Worm (Caenorhabditis elegans) whole organism, L1 larva: ENCODE results near the gene catp-4.

Experiments
- C04F5.9 ChIP-seq: sonication (generic microtip); optimal IDR thresholded peaks from 2 replicates; lab custom pipeline; 2016; ENCODE audit warnings: missing genetic modification characterization, missing compliant biosample characterization
- C16A3.4 ChIP-seq: fragments of 150-350 bp; optimal IDR thresholded peaks from 2 replicates; lab custom pipeline; 2014; ENCODE audit warnings: missing biosample characterization, missing genetic modification characterization
- F16B12.6 ChIP-seq: fragments of 150-350 bp; optimal IDR thresholded peaks from 2 replicates; lab custom pipeline; 2014; ENCODE audit warnings: missing biosample characterization, missing genetic modification characterization
- alr-1 ChIP-seq: fragments of 200-800 bp; sonication (Bioruptor generic); optimal IDR thresholded peaks from 2 replicates; lab custom pipeline; 2018; ENCODE audit warnings: borderline replicate concordance, mild to moderate bottlenecking, missing genetic modification characterization, missing compliant biosample characterization
- ama-1 ChIP-seq: fragments of 150-350 bp; optimal IDR thresholded peaks from 2 replicates; lab custom pipeline; 2014
- blmp-1 ChIP-seq: fragments of 150-350 bp; optimal IDR thresholded peaks from 2 replicates; lab custom pipeline; 2014; ENCODE audit warnings: missing biosample characterization, missing genetic modification characterization
- ceh-63 ChIP-seq: fragments of 200-800 bp; sonication (Bioruptor generic); optimal IDR thresholded peaks from 2 replicates; lab custom pipeline; 2018; ENCODE audit warnings: mild to moderate bottlenecking, missing genetic modification characterization, missing compliant biosample characterization
- ceh-82 ChIP-seq, 3 experiments: fragments of 150-350 bp in 1 of 3; sonication (generic microtip) in 2 of 3; optimal IDR thresholded peaks; 2 replicates each; lab custom pipeline; 2014 to 2017; ENCODE audit warnings: missing biosample characterization in 3 of 3, missing genetic modification characterization in 3 of 3
- ceh-90 ChIP-seq: sonication (generic microtip); optimal IDR thresholded peaks from 2 replicates; lab custom pipeline; 2016; ENCODE audit warnings: missing genetic modification characterization, missing compliant biosample characterization
- dpl-1 ChIP-seq, 3 experiments: fragments of 150-350 bp in 2 of 3; sonication (generic microtip) in 1 of 3; optimal IDR thresholded peaks; 2 replicates each; lab custom pipeline; 2014 to 2017; ENCODE audit warnings: missing biosample characterization in 3 of 3, missing genetic modification characterization in 3 of 3, missing genetic modification reagents in 3 of 3
- efl-1 ChIP-seq, 4 experiments: fragments of 150-350 bp; optimal IDR thresholded peaks in 3 of 4; peaks in 1 of 4; 1 replicate in 1 of 4; 2 replicates in 3 of 4; lab custom pipeline; 2014; ENCODE audit warnings: missing biosample characterization in 2 of 4, missing genetic modification characterization in 2 of 4, missing genetic modification reagents in 2 of 4
- egl-13 ChIP-seq: sonication (generic microtip); optimal IDR thresholded peaks from 2 replicates; lab custom pipeline; 2016; ENCODE audit warnings: missing genotype, missing genetic modification reagents, missing genetic modification characterization, missing compliant biosample characterization
- egl-27 ChIP-seq, 2 experiments: fragments of 150-350 bp in 1 of 2; sonication (generic microtip); optimal IDR thresholded peaks; 3 replicates each; lab custom pipeline; 2017 to 2018; ENCODE audit warnings: missing biosample characterization in 2 of 2, missing genetic modification characterization in 2 of 2, missing genetic modification reagents in 2 of 2
- elt-2 ChIP-seq: sonication (generic microtip); optimal IDR thresholded peaks from 2 replicates; lab custom pipeline; 2016; ENCODE audit warnings: missing genetic modification characterization, mild to moderate bottlenecking, inconsistent platforms, missing compliant biosample characterization, missing genetic modification reagents
- elt-3 ChIP-seq, 6 experiments: fragments of 150-350 bp in 1 of 6; sonication (generic microtip); optimal IDR thresholded peaks; 2 replicates each; lab custom pipeline; 2017 to 2018; ENCODE audit warnings: missing biosample characterization in 6 of 6, missing genetic modification characterization in 6 of 6, inconsistent platforms in 1 of 6
- ets-5 ChIP-seq: fragments of 200-800 bp; sonication (Bioruptor generic); IDR thresholded peaks from 2 replicates; pipeline ENCODE4 v1.3.6; 2022; ENCODE audit warnings: missing genetic modification characterization, missing compliant biosample characterization
- fkh-10 ChIP-seq: sonication (generic microtip); optimal IDR thresholded peaks from 2 replicates; lab custom pipeline; 2017; ENCODE audit warnings: missing biosample characterization, missing genetic modification reagents, missing genetic modification characterization
- fkh-8 ChIP-seq: sonication (generic microtip); optimal IDR thresholded peaks from 2 replicates; lab custom pipeline; 2016; ENCODE audit warnings: mild to moderate bottlenecking, missing genetic modification characterization, missing compliant biosample characterization
- fos-1 ChIP-seq: fragments of 150-350 bp; optimal IDR thresholded peaks from 2 replicates; lab custom pipeline; 2014; ENCODE audit warnings: missing biosample characterization, missing genetic modification characterization
- hlh-17 ChIP-seq: fragments of 200-800 bp; sonication (Bioruptor generic); optimal IDR thresholded peaks from 2 replicates; lab custom pipeline; 2018; ENCODE audit warnings: missing genetic modification characterization, mild to moderate bottlenecking, missing compliant biosample characterization, moderate library complexity, borderline replicate concordance
- hlh-4 ChIP-seq: sonication (generic microtip); optimal IDR thresholded peaks from 2 replicates; lab custom pipeline; 2016; ENCODE audit warnings: mild to moderate bottlenecking, missing genetic modification characterization, missing compliant biosample characterization
- hpl-2 ChIP-seq: fragments of 150-350 bp; optimal IDR thresholded peaks from 2 replicates; lab custom pipeline; 2014; ENCODE audit warnings: missing biosample characterization, missing genetic modification reagents, missing genetic modification characterization
- irx-1 ChIP-seq: sonication (generic microtip); optimal IDR thresholded peaks from 2 replicates; lab custom pipeline; 2016; ENCODE audit warnings: missing genetic modification characterization, missing compliant biosample characterization
- isw-1 ChIP-seq: fragments of 200-800 bp; sonication (Bioruptor generic); IDR thresholded peaks from 2 replicates; pipeline ENCODE4 v1.3.6; 2022; ENCODE audit warnings: missing genetic modification characterization, missing compliant biosample characterization
- lin-14 ChIP-seq: fragments of 200-800 bp; sonication (Bioruptor generic); optimal IDR thresholded peaks from 2 replicates; lab custom pipeline; 2018; ENCODE audit warnings: mild to moderate bottlenecking, missing genetic modification characterization, moderate library complexity, missing compliant biosample characterization
- lin-15B ChIP-seq: fragments of 150-350 bp; sonication (generic microtip); optimal IDR thresholded peaks from 3 replicates; lab custom pipeline; 2014; ENCODE audit warnings: missing biosample characterization, missing genetic modification characterization
- lin-39 ChIP-seq: fragments of 150-350 bp; optimal IDR thresholded peaks from 2 replicates; lab custom pipeline; 2014; ENCODE audit warnings: missing biosample characterization, missing genetic modification reagents, missing genetic modification characterization
- lir-3 ChIP-seq: sonication (generic microtip); optimal IDR thresholded peaks from 2 replicates; lab custom pipeline; 2016; ENCODE audit warnings: mild to moderate bottlenecking, missing genetic modification characterization, moderate library complexity, missing compliant biosample characterization; ENCODE audit not compliant: poor library complexity
- lsy-2 ChIP-seq, 2 experiments: fragments of 150-350 bp; optimal IDR thresholded peaks; 2 replicates each; lab custom pipeline; 2014; ENCODE audit warnings: missing biosample characterization in 2 of 2, missing genetic modification characterization in 2 of 2
- mdl-1 ChIP-seq, 2 experiments: fragments of 150-350 bp; optimal IDR thresholded peaks; 2 replicates each; lab custom pipeline; 2014 to 2017; ENCODE audit warnings: missing biosample characterization in 2 of 2, missing genetic modification characterization in 2 of 2, inconsistent platforms in 1 of 2
- mep-1 ChIP-seq: fragments of 150-350 bp; optimal IDR thresholded peaks from 2 replicates; lab custom pipeline; 2014; ENCODE audit warnings: missing biosample characterization, missing genetic modification characterization
- nhr-12 ChIP-seq: sonication (generic microtip); optimal IDR thresholded peaks from 2 replicates; lab custom pipeline; 2017; ENCODE audit warnings: missing biosample characterization, missing genetic modification characterization
- nhr-20 ChIP-seq: sonication (generic microtip); optimal IDR thresholded peaks from 2 replicates; lab custom pipeline; 2016; ENCODE audit warnings: mild to moderate bottlenecking, missing genetic modification characterization, missing compliant biosample characterization
- nhr-237 ChIP-seq: fragments of 150-350 bp; optimal IDR thresholded peaks from 2 replicates; lab custom pipeline; 2014; ENCODE audit warnings: missing biosample characterization, missing genetic modification characterization
- nhr-76 ChIP-seq: sonication (generic microtip); optimal IDR thresholded peaks from 2 replicates; lab custom pipeline; 2017; ENCODE audit warnings: missing biosample characterization, missing genetic modification characterization
- nhr-84 ChIP-seq: sonication (generic microtip); optimal IDR thresholded peaks from 2 replicates; lab custom pipeline; 2017; ENCODE audit warnings: missing biosample characterization, missing genetic modification characterization
- nhr-85 ChIP-seq: sonication (generic microtip); peaks from one replicate; lab custom pipeline; 2016; ENCODE audit warnings: missing genetic modification characterization, inconsistent platforms, missing compliant biosample characterization
- pax-3 ChIP-seq: fragments of 200-800 bp; sonication (Bioruptor generic); optimal IDR thresholded peaks from 2 replicates; lab custom pipeline; 2018; ENCODE audit warnings: mild to moderate bottlenecking, missing genetic modification characterization, moderate library complexity, missing compliant biosample characterization
- pqm-1 ChIP-seq: sonication (generic microtip); optimal IDR thresholded peaks from 3 replicates; lab custom pipeline; 2017; ENCODE audit warnings: missing biosample characterization, missing genetic modification characterization
- rnt-1 ChIP-seq: sonication (generic microtip); optimal IDR thresholded peaks from 2 replicates; lab custom pipeline; 2016; ENCODE audit warnings: mild to moderate bottlenecking, missing genetic modification characterization, moderate library complexity, missing compliant biosample characterization
- skn-1 ChIP-seq: fragments of 150-350 bp; optimal IDR thresholded peaks from 2 replicates; lab custom pipeline; 2014; ENCODE audit warnings: missing biosample characterization, missing genetic modification characterization
- snpc-4 ChIP-seq: fragments of 150-350 bp; optimal IDR thresholded peaks from 2 replicates; lab custom pipeline; 2014; ENCODE audit warnings: missing biosample characterization, missing genetic modification characterization
- snu-23 ChIP-seq: sonication (generic microtip); optimal IDR thresholded peaks from 2 replicates; lab custom pipeline; 2016; ENCODE audit warnings: missing genetic modification characterization, missing compliant biosample characterization
- sptf-1 ChIP-seq: fragments of 150-350 bp; optimal IDR thresholded peaks from 2 replicates; lab custom pipeline; 2014; ENCODE audit warnings: missing biosample characterization, missing genetic modification characterization
- sup-37 ChIP-seq: fragments of 200-800 bp; sonication (Bioruptor generic); optimal IDR thresholded peaks from 2 replicates; lab custom pipeline; 2018; ENCODE audit warnings: mild to moderate bottlenecking, missing genetic modification characterization, missing compliant biosample characterization
- swsn-7 ChIP-seq: sonication (generic microtip); optimal IDR thresholded peaks from 2 replicates; lab custom pipeline; 2016; ENCODE audit warnings: missing genetic modification characterization, missing compliant biosample characterization
- tbx-2 ChIP-seq: sonication (generic microtip); optimal IDR thresholded peaks from 2 replicates; lab custom pipeline; 2016; ENCODE audit warnings: missing genetic modification characterization, missing compliant biosample characterization
- unc-130 ChIP-seq: fragments of 150-350 bp; optimal IDR thresholded peaks from 2 replicates; lab custom pipeline; 2017; ENCODE audit warnings: missing biosample characterization, missing genetic modification characterization, inconsistent platforms
- unc-30 ChIP-seq: sonication (generic microtip); optimal IDR thresholded peaks from 2 replicates; lab custom pipeline; 2017; ENCODE audit warnings: missing biosample characterization, missing genetic modification characterization
- unc-86 ChIP-seq: sonication (generic microtip); optimal IDR thresholded peaks from 2 replicates; lab custom pipeline; 2016; ENCODE audit warnings: missing genetic modification characterization, missing compliant biosample characterization
- unc-98 ChIP-seq: fragments of 200-800 bp; sonication (Bioruptor generic); IDR thresholded peaks from 2 replicates; pipeline ENCODE4 v1.3.6; 2022; ENCODE audit warnings: missing genetic modification characterization, missing compliant biosample characterization
- xbp-1 ChIP-seq: sonication (generic microtip); optimal IDR thresholded peaks from 2 replicates; lab custom pipeline; 2016; ENCODE audit warnings: missing genetic modification characterization, missing compliant biosample characterization
- zag-1 ChIP-seq: fragments of 150-350 bp; optimal IDR thresholded peaks from 2 replicates; lab custom pipeline; 2014; ENCODE audit warnings: missing biosample characterization, missing genetic modification characterization
- ztf-11 ChIP-seq, 2 experiments: sonication (generic microtip); optimal IDR thresholded peaks; 2 replicates each; lab custom pipeline; 2016 to 2017; ENCODE audit warnings: missing genetic modification characterization in 2 of 2, missing biosample characterization in 1 of 2, missing compliant biosample characterization in 1 of 2

Gene catp-4

DNA sequence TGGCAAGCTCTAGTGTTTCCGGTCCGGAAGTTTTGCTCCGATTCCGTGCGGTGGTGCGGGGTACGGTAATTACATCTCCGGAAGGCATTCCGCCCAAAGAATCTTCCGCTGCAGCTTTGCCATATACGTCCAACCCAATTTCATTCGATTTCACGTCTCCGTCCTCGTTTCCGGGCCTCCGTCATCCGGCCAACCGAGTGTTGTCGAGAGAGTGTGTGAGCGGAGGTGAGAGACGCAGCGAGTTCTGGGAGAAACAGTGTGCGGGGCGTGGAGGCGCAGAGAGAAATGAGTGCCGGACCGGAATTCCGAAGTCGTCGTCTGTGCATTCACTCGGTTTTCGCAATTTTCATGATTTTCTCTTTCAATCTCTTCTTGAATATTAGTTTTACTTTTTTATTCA, 24.1 kb upstream of the catp-4 start:
- no peak for TF ChIP-seq alr-1 (tag; lab: Kevin White, UChicago)
- peak; percentile 40 for TF ChIP-seq blmp-1
- no peak for TF ChIP-seq pax-3
- peak; percentile 11 to 33 for TF ChIP-seq lsy-2 (tag; optimal IDR thresholded peaks at IDR 0.05; lab: Kevin White, UChicago)
- TF ChIP-seq ztf-11 (tag; optimal IDR thresholded peaks at IDR 0.05; lab: Kevin White, UChicago) = no peak
- TF ChIP-seq sup-37 (GFP tag; lab: Kevin White, UChicago) = no peak
- no peak for TF ChIP-seq hlh-17 (GFP tag; lab: Kevin White, UChicago)
- TF ChIP-seq fos-1 = no peak
- TF ChIP-seq hlh-4 (tag; lab: Kevin White, UChicago) = no peak
- no peak for TF ChIP-seq dpl-1 (GFP tag; optimal IDR thresholded peaks at IDR 0.05; lab: Kevin White, UChicago)
- TF ChIP-seq unc-98 (GFP tag; lab: Robert Waterston, UW) = no peak
- no peak for TF ChIP-seq hpl-2 (GFP tag; lab: Kevin White, UChicago)
- no peak for TF ChIP-seq nhr-84 (tag; lab: Kevin White, UChicago)
- no peak for TF ChIP-seq elt-3 (tag; optimal IDR thresholded peaks at IDR 0.05; lab: Kevin White, UChicago)
- no peak for TF ChIP-seq nhr-237 (tag; lab: Kevin White, UChicago)
- TF ChIP-seq unc-30 (tag; lab: Kevin White, UChicago) = no peak
- peak; percentile 68 for TF ChIP-seq fkh-10 (GFP tag; lab: Kevin White, UChicago)
- TF ChIP-seq egl-13 (tag; lab: Kevin White, UChicago) = peak; percentile 41
- TF ChIP-seq skn-1 (tag; lab: Kevin White, UChicago) = peak; percentile 3
- TF ChIP-seq egl-27 (tag; optimal IDR thresholded peaks at IDR 0.05; lab: Kevin White, UChicago) = no peak
- TF ChIP-seq unc-130 = no peak
- TF ChIP-seq mep-1 = no peak
- TF ChIP-seq ceh-90 (tag; lab: Kevin White, UChicago) = no peak
- no peak for TF ChIP-seq ceh-63 (GFP tag; lab: Kevin White, UChicago)
- TF ChIP-seq ets-5 (GFP tag; lab: Robert Waterston, UW) = no peak
- no peak for TF ChIP-seq ama-1
- TF ChIP-seq lir-3 (tag; lab: Kevin White, UChicago) = no peak
- no peak for TF ChIP-seq xbp-1
- TF ChIP-seq snu-23 (GFP tag; lab: Kevin White, UChicago) = no peak
- TF ChIP-seq C04F5.9 (tag; lab: Kevin White, UChicago) = no peak
- no peak for TF ChIP-seq C16A3.4 (tag; lab: Kevin White, UChicago)
- TF ChIP-seq lin-39 (tag; lab: Kevin White, UChicago) = no peak
- no peak for TF ChIP-seq ceh-82 (tag; optimal IDR thresholded peaks at IDR 0.05; lab: Kevin White, UChicago)
- TF ChIP-seq zag-1 (tag; lab: Kevin White, UChicago) = no peak
- TF ChIP-seq mdl-1 (tag; optimal IDR thresholded peaks at IDR 0.05; lab: Kevin White, UChicago) = no peak
- peak; percentile 20 for TF ChIP-seq isw-1 (GFP tag; lab: Robert Waterston, UW)
- TF ChIP-seq lin-14 (GFP tag; lab: Kevin White, UChicago) = peak; percentile 83
- no peak for TF ChIP-seq lin-15B (tag; lab: Kevin White, UChicago)
- no peak for TF ChIP-seq elt-2 (tag; lab: Kevin White, UChicago)
- no peak for TF ChIP-seq nhr-12
- peak; percentile 22 for TF ChIP-seq swsn-7 (tag; lab: Kevin White, UChicago)
- peak; percentile 32 to 70 for TF ChIP-seq efl-1 (optimal IDR thresholded peaks at IDR 0.05; lab: Kevin White, UChicago)
- TF ChIP-seq efl-1 (GFP tag; optimal IDR thresholded peaks at IDR 0.05 in 1 of 2; lab: Kevin White, UChicago) = peak; percentile 9 to 66
- no peak for TF ChIP-seq sptf-1 (tag; lab: Kevin White, UChicago)
- peak; percentile 11 for TF ChIP-seq unc-86 (tag; lab: Kevin White, UChicago)
- peak; percentile 48 for TF ChIP-seq nhr-85 (tag; lab: Kevin White, UChicago)
- TF ChIP-seq pqm-1 (tag; lab: Kevin White, UChicago) = no peak
- TF ChIP-seq tbx-2 (tag; lab: Kevin White, UChicago) = peak; percentile 50
- TF ChIP-seq F16B12.6 = no peak
- TF ChIP-seq rnt-1 (tag; lab: Kevin White, UChicago) = no peak
- peak; percentile 53 for TF ChIP-seq irx-1 (tag; lab: Kevin White, UChicago)
- TF ChIP-seq nhr-76 (tag; lab: Kevin White, UChicago) = no peak
- no peak for TF ChIP-seq fkh-8 (tag; lab: Kevin White, UChicago)
- no peak for TF ChIP-seq nhr-20
- no peak for TF ChIP-seq snpc-4 (tag; lab: Kevin White, UChicago)
